Worm (Caenorhabditis elegans): ENCODE results near the gene srj-22.
A peak's percentile ranks its signal among the peaks of the same experiment; 100 is the strongest.

srj-22 gene

DNA sequence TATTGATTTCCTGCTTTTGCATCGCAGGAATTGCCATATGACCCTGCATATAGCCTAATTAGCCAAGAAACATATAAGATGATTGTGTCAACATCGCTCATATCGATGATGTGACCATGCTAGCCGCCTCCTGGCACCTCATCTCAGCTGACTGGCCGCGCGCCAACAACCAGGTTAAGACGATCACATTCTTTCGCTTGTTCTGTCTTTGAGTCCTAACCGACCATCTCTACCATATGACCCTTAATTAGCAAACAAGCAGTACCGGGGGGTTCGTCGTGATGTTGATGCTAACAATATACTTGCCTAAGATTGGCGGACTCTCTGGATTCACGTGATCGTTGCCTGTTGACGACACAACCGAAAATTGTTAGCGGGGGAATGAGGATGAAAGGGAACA lies 21.0 kb downstream of the srj-22 start (continued):
- TF ChIP-seq vab-15 (tag; optimal IDR thresholded peaks at IDR 0.05) (no peak), ces-1 (GFP tag; optimal IDR thresholded peaks at IDR 0.05) (no peak), ceh-90 (tag; optimal IDR thresholded peaks at IDR 0.05) (no peak), pag-3 (tag; optimal IDR thresholded peaks at IDR 0.05; ENCODE audit: borderline replicate concordance, insufficient read depth) (no peak), nhr-84 (tag; optimal IDR thresholded peaks at IDR 0.05) (no peak), hpl-2 (GFP tag; optimal IDR thresholded peaks at IDR 0.05) (no peak), nhr-19 (GFP tag; conservative IDR thresholded peaks at IDR 0.05) (no peak), pax-3 (tag; optimal IDR thresholded peaks at IDR 0.05) (no peak), aha-1 (tag; optimal IDR thresholded peaks at IDR 0.05) (no peak), dpl-1 (GFP tag; optimal IDR thresholded peaks at IDR 0.05) (peak in 1 of 3 experiments; percentile 23), lin-39 (tag; optimal IDR thresholded peaks at IDR 0.05) (no peak), lin-14 (GFP tag; optimal IDR thresholded peaks at IDR 0.05) (no peak), nhr-237 (tag; optimal IDR thresholded peaks at IDR 0.05) (no peak), snu-23 (GFP tag; optimal IDR thresholded peaks at IDR 0.05) (peak; percentile 17), elt-3 (tag; optimal IDR thresholded peaks at IDR 0.05) (peak in 1 of 6 experiments; percentile 47), unc-30 (tag; optimal IDR thresholded peaks at IDR 0.05) (no peak), sptf-1 (tag; optimal IDR thresholded peaks at IDR 0.05) (no peak), ets-5 (GFP tag; IDR thresholded peaks at IDR 0.05) (no peak), ceh-63 (GFP tag; optimal IDR thresholded peaks at IDR 0.05) (no peak), nhr-28 (tag; optimal IDR thresholded peaks at IDR 0.05) (no peak), fkh-10 (GFP tag; optimal IDR thresholded peaks at IDR 0.05) (no peak), lir-3 (tag; optimal IDR thresholded peaks at IDR 0.05; ENCODE audit: poor library complexity) (no peak), nhr-47 (tag; optimal IDR thresholded peaks at IDR 0.05) (no peak), egl-27 (tag; optimal IDR thresholded peaks at IDR 0.05) (no peak), mdl-1 (tag; optimal IDR thresholded peaks at IDR 0.05) (peak in 1 of 2 experiments; percentile 62), fos-1 (tag; optimal IDR thresholded peaks at IDR 0.05) (no peak), Y116A8C.19 (tag; optimal IDR thresholded peaks at IDR 0.05; ENCODE audit: borderline replicate concordance) (no peak), rnt-1 (tag; optimal IDR thresholded peaks at IDR 0.05) (no peak), efl-1 (optimal IDR thresholded peaks at IDR 0.05) (no peak), efl-1 (GFP tag; optimal IDR thresholded peaks at IDR 0.05 in 1 of 2) (peak in 1 of 2 experiments; percentile 91)

DNA sequence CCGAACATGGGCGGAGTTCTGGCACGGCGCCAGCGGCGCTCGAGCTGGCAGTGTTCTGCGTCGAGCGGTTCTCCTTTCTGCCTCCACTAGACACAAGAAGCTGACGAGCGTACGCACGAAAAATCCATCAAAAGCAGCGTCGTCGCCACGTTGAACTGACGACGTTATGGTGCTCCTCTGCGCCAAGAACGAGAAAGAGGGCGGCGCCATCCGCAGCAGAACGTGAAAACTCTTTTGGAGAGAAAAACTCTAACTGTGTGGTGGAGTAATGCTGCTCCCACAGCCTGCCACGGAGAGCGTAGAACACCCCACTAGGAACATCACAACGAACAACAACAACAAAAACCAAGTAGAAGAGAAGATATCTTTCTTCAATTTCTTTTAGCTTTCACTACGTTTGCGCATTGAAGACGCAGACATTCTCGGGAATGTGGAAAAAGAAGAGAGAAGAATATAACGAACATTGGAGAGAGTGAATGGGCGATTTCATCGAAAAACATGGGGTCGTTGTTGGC lies 21.6 kb downstream of the srj-22 start:
- TF ChIP-seq ceh-82 (tag; optimal IDR thresholded peaks at IDR 0.05), result peak in 1 of 3 experiments; percentile 3
- no peak for TF ChIP-seq aly-2 (tag; optimal IDR thresholded peaks at IDR 0.05)
- peak; percentile 51 for TF ChIP-seq rnt-1 (tag; optimal IDR thresholded peaks at IDR 0.05)
- TF ChIP-seq ceh-88 (GFP tag; IDR thresholded peaks at IDR 0.05), result no peak
- TF ChIP-seq lin-14 (GFP tag; optimal IDR thresholded peaks at IDR 0.05), result peak; percentile 81
- peak in 1 of 2 experiments; percentile 37 for TF ChIP-seq lsy-2 (tag; optimal IDR thresholded peaks at IDR 0.05)
- no peak for TF ChIP-seq efl-3 (GFP tag; optimal IDR thresholded peaks at IDR 0.05)
- TF ChIP-seq pag-3 (tag; optimal IDR thresholded peaks at IDR 0.05; ENCODE audit: borderline replicate concordance, insufficient read depth), result peak; percentile 48
- TF ChIP-seq blmp-1 (tag; optimal IDR thresholded peaks at IDR 0.05), result peak; percentile 99
- no peak for TF ChIP-seq isw-1 (GFP tag; IDR thresholded peaks at IDR 0.05)
- TF ChIP-seq snu-23 (GFP tag; optimal IDR thresholded peaks at IDR 0.05), result peak; percentile 20
- peak in 1 of 6 experiments; percentile 12 for TF ChIP-seq elt-3 (tag; optimal IDR thresholded peaks at IDR 0.05)
- peak in 1 of 2 experiments; percentile 19 for TF ChIP-seq mdl-1 (tag; optimal IDR thresholded peaks at IDR 0.05)
- peak; percentile 39 for TF ChIP-seq mep-1 (tag; optimal IDR thresholded peaks at IDR 0.05)

ce11 chrV:10721304-10721703 lies 22.2 kb downstream of the srj-22 start:
- TF ChIP-seq tbx-2 (tag; optimal IDR thresholded peaks at IDR 0.05) (peak; percentile 33), lin-14 (GFP tag; optimal IDR thresholded peaks at IDR 0.05) (peak; percentile 63), lsy-2 (tag; optimal IDR thresholded peaks at IDR 0.05) (peak in 1 of 2 experiments; percentile 1), ceh-82 (tag; optimal IDR thresholded peaks at IDR 0.05) (no peak), C04F5.9 (tag; optimal IDR thresholded peaks at IDR 0.05) (no peak)

Data from whole organism, L1 larva.